Worm (Caenorhabditis elegans): ENCODE measurements around the gene W02B12.16.

Gene W02B12.16

ce11 chrII:11514775-11515174 lies 38.5 kb upstream of the W02B12.16 start, which contains the start of gene srh-44:
srh-44 (plus strand) TSS chrII:11515075.
- TF ChIP-seq madf-9 (GFP tag; conservative IDR thresholded peaks at IDR 0.05) (no peak), aly-2 (tag; optimal IDR thresholded peaks at IDR 0.05) (no peak), egl-43 (GFP tag; IDR thresholded peaks at IDR 0.05) (no peak), F26F4.8 (GFP tag; conservative IDR thresholded peaks at IDR 0.05) (no peak), dmd-9 (GFP tag; IDR thresholded peaks at IDR 0.05) (no peak), nhr-237 (tag; optimal IDR thresholded peaks at IDR 0.05) (no peak), nhr-25 (tag; optimal IDR thresholded peaks at IDR 0.05; ENCODE audit: borderline replicate concordance, insufficient read depth) (no peak), nhr-77 (tag; optimal IDR thresholded peaks at IDR 0.05) (no peak), nhr-111 (GFP tag; optimal IDR thresholded peaks at IDR 0.05) (no peak), daf-12 (tag; optimal IDR thresholded peaks at IDR 0.05) (no peak)

- TF ChIP-seq aly-2 (tag; optimal IDR thresholded peaks at IDR 0.05) (no peak), vab-7 (GFP tag; IDR thresholded peaks at IDR 0.05) (no peak), daf-19 (GFP tag; conservative IDR thresholded peaks at IDR 0.05) (no peak), aha-1 (tag) (peak; percentile 59), ztf-7 (tag; optimal IDR thresholded peaks at IDR 0.05) (no peak), unc-62 (GFP tag; optimal IDR thresholded peaks at IDR 0.05 in 1 of 2) (peak in 1 of 2 experiments; percentile 74), unc-62 (tag; optimal IDR thresholded peaks at IDR 0.05) (no peak)
Observed at ce11 chrII:11512921-11513320, 36.6 kb upstream of the W02B12.16 start.

ce11 chrII:11510373-11510772 lies 34.1 kb upstream of the W02B12.16 start, which contains the start of gene npr-41:
npr-41 (plus strand) TSS chrII:11510673.
- TF ChIP-seq spr-1 (tag; optimal IDR thresholded peaks at IDR 0.05) (no peak), lir-3 (tag; optimal IDR thresholded peaks at IDR 0.05) (no peak), nhr-6 (tag; optimal IDR thresholded peaks at IDR 0.05) (no peak), pqm-1 (tag; optimal IDR thresholded peaks at IDR 0.05) (no peak), nhr-42 (GFP tag; IDR thresholded peaks at IDR 0.05) (no peak), D1046.2 (GFP tag; IDR thresholded peaks at IDR 0.05) (no peak), dpl-1 (GFP tag; optimal IDR thresholded peaks at IDR 0.05) (no peak), madf-5 (GFP tag; IDR thresholded peaks at IDR 0.05) (no peak), nhr-28 (tag; optimal IDR thresholded peaks at IDR 0.05) (no peak), saeg-2 (GFP tag; IDR thresholded peaks at IDR 0.05) (no peak), dmd-8 (GFP tag; IDR thresholded peaks at IDR 0.05) (no peak), aha-1 (tag) (no peak), mdt-29 (GFP tag; IDR thresholded peaks at IDR 0.05) (no peak), ceh-20 (GFP tag; IDR thresholded peaks at IDR 0.05) (no peak), fos-1 (tag; optimal IDR thresholded peaks at IDR 0.05) (no peak)

ce11 chrII:11503761-11504160 lies 27.5 kb upstream of the W02B12.16 start:
- no peak for TF ChIP-seq T26A8.4 (GFP tag; IDR thresholded peaks at IDR 0.05)
- no peak for TF ChIP-seq skn-1 (tag; optimal IDR thresholded peaks at IDR 0.05)
- no peak for TF ChIP-seq unc-62 (GFP tag; optimal IDR thresholded peaks at IDR 0.05 in 1 of 2)
- TF ChIP-seq unc-62 (tag; optimal IDR thresholded peaks at IDR 0.05), result no peak
- no peak for TF ChIP-seq dmd-9 (GFP tag; IDR thresholded peaks at IDR 0.05)
- no peak for TF ChIP-seq F44E2.7 (GFP tag; IDR thresholded peaks at IDR 0.05)
- no peak for TF ChIP-seq dmd-8 (GFP tag; IDR thresholded peaks at IDR 0.05)
- TF ChIP-seq mdl-1 (tag; optimal IDR thresholded peaks at IDR 0.05), result no peak
- no peak for TF ChIP-seq zfp-3 (GFP tag; conservative IDR thresholded peaks at IDR 0.05)
- TF ChIP-seq fkh-10 (GFP tag; optimal IDR thresholded peaks at IDR 0.05), result no peak
- TF ChIP-seq ceh-20 (GFP tag; IDR thresholded peaks at IDR 0.05), result no peak
- TF ChIP-seq madf-9 (GFP tag; conservative IDR thresholded peaks at IDR 0.05), result no peak

- TF ChIP-seq nhr-25 (tag; optimal IDR thresholded peaks at IDR 0.05; ENCODE audit: borderline replicate concordance, insufficient read depth) (peak; percentile 6), lin-1 (GFP tag; IDR thresholded peaks at IDR 0.05) (no peak), ama-1 (optimal IDR thresholded peaks at IDR 0.05) (no peak), dve-1 (tag; optimal IDR thresholded peaks at IDR 0.05; ENCODE audit: insufficient read depth) (no peak), dmd-6 (GFP tag; IDR thresholded peaks at IDR 0.05) (no peak), hmg-1.1 (GFP tag; IDR thresholded peaks at IDR 0.05) (no peak), snpc-1.2 (GFP tag; IDR thresholded peaks at IDR 0.05) (no peak), zfp-3 (GFP tag; conservative IDR thresholded peaks at IDR 0.05) (no peak), hlh-11 (tag; optimal IDR thresholded peaks at IDR 0.05) (peak; percentile 51), nhr-48 (tag; optimal IDR thresholded peaks at IDR 0.05) (peak; percentile 28), nhr-237 (tag; optimal IDR thresholded peaks at IDR 0.05) (no peak), nhr-28 (tag; optimal IDR thresholded peaks at IDR 0.05) (peak; percentile 86), madf-5 (GFP tag; IDR thresholded peaks at IDR 0.05) (no peak), mdt-29 (GFP tag; IDR thresholded peaks at IDR 0.05) (no peak), mdl-1 (tag; optimal IDR thresholded peaks at IDR 0.05) (peak in 1 of 2 experiments; percentile 54), mxl-3 (GFP tag; optimal IDR thresholded peaks at IDR 0.05) (peak; percentile 68), aha-1 (tag) (no peak), egl-43 (GFP tag; IDR thresholded peaks at IDR 0.05) (no peak)
Observed at ce11 chrII:11501956-11502355, 25.6 kb upstream of the W02B12.16 start.
